Fruit fly (Drosophila melanogaster): ENCODE data around the gene Acp26Ab.

DNA sequence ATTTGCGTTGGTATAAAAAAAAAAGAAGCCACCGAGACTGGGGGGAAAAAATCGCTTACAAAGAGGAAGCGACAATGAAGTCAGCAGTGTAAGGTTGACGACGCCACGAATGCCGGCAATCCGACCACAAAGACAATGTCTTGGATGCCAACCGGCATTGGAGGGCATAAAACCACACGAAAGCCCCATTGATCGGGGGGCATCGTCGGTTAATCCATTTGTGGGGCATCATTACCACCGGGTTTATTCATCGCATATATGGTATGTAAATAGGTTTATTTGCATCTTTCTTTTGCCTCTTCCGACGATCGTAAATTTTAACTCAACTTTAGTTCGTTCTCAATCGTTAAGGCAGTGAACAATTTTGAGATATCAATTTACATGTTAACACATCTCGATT is 5.7 kb downstream of the Acp26Ab start:
- peak in 1 of 2 experiments; percentile 29 for TF ChIP-seq EcR (GFP tag; optimal IDR thresholded peaks at IDR 0.05)
- no peak for TF ChIP-seq Dll (optimal IDR thresholded peaks at IDR 0.05)
- no peak for TF ChIP-seq CG8478 (optimal IDR thresholded peaks at IDR 0.05)
- TF ChIP-seq usp (GFP tag; optimal IDR thresholded peaks at IDR 0.05): no peak
- no peak for TF ChIP-seq psq (optimal IDR thresholded peaks at IDR 0.05)

Measured in whole organism.